Worm (Caenorhabditis elegans) whole organism, late embryonic: ENCODE measurements around the gene T09E8.4.

Source experiments
- ama-1 ChIP-seq: fragments of 150-350 bp; optimal IDR thresholded peaks from 2 replicates; lab custom pipeline; 2014
- fax-1 ChIP-seq: sonication (generic microtip); optimal IDR thresholded peaks from 2 replicates; lab custom pipeline; 2016; ENCODE audit warnings: missing genotype, missing genetic modification characterization, missing compliant biosample characterization
- nfya-1 ChIP-seq: sonication (generic microtip); optimal IDR thresholded peaks from 2 replicates; lab custom pipeline; 2017; ENCODE audit warnings: missing genetic modification characterization, mild to moderate bottlenecking, missing compliant biosample characterization, antibody characterized with exemption, moderate library complexity
- sox-4 ChIP-seq: sonication (generic microtip); optimal IDR thresholded peaks from 2 replicates; lab custom pipeline; 2017; ENCODE audit warnings: mild to moderate bottlenecking, missing genetic modification characterization, inconsistent platforms, missing compliant biosample characterization
- unc-86 ChIP-seq: sonication (generic microtip); optimal IDR thresholded peaks from 2 replicates; lab custom pipeline; 2016; ENCODE audit warnings: missing genetic modification characterization, missing compliant biosample characterization

- TF ChIP-seq nfya-1 (tag; lab: Kevin White, UChicago) (no peak), ama-1 (no peak), sox-4 (tag; lab: Kevin White, UChicago) (no peak), unc-86 (tag; lab: Kevin White, UChicago) (no peak), fax-1 (no peak)
These were observed 1.3 kb upstream of the T09E8.4 start, which contains the start of gene sri-6 for ce11 chrV:13185384-13185783.
